Fruit fly (Drosophila melanogaster): ENCODE results near the gene Muc30E.

- TF ChIP-seq Sox14 (GFP tag; optimal IDR thresholded peaks at IDR 0.05) (no peak), fd85E (GFP tag; optimal IDR thresholded peaks at IDR 0.05) (no peak), net (GFP tag; optimal IDR thresholded peaks at IDR 0.05) (no peak), lz (GFP tag; optimal IDR thresholded peaks at IDR 0.05) (no peak), Hr39 (GFP tag; optimal IDR thresholded peaks at IDR 0.05) (no peak), cyc (GFP tag; optimal IDR thresholded peaks at IDR 0.05) (no peak), dac (GFP tag; optimal IDR thresholded peaks at IDR 0.05) (no peak), salr (GFP tag; optimal IDR thresholded peaks at IDR 0.05) (no peak), CG6276 (GFP tag; optimal IDR thresholded peaks at IDR 0.05) (no peak), svp (GFP tag) (no peak), CG8119 (GFP tag; IDR thresholded peaks at IDR 0.05) (no peak), achi (GFP tag; optimal IDR thresholded peaks at IDR 0.05) (no peak)
Measured at dm6 chr2L:9930280-9930679, 27.4 kb upstream of the Muc30E start, which contains the start of gene CG42367.
